Worm (Caenorhabditis elegans): ENCODE results near the gene F32H5.3.

ce11 chrV:13330919-13331318 lies 28.2 kb upstream of the F32H5.3 start, which contains the start of gene nhr-129:
- no peak for TF ChIP-seq blmp-1 (tag; optimal IDR thresholded peaks at IDR 0.05; ENCODE audit: insufficient read depth)
- TF ChIP-seq Y55F3AM.14 (GFP tag; optimal IDR thresholded peaks at IDR 0.05), result no peak
- TF ChIP-seq nhr-11 (tag; optimal IDR thresholded peaks at IDR 0.05), result no peak
- no peak for TF ChIP-seq ztf-1 (GFP tag; conservative IDR thresholded peaks at IDR 0.05)
- no peak for TF ChIP-seq elt-1 (tag; optimal IDR thresholded peaks at IDR 0.05)
- TF ChIP-seq zag-1 (tag; optimal IDR thresholded peaks at IDR 0.05), result no peak
- no peak for TF ChIP-seq nhr-23 (tag; optimal IDR thresholded peaks at IDR 0.05)
- TF ChIP-seq ama-1 (optimal IDR thresholded peaks at IDR 0.05), result no peak
- TF ChIP-seq ceh-82 (tag; optimal IDR thresholded peaks at IDR 0.05), result no peak
- no peak for TF ChIP-seq lin-11 (tag; optimal IDR thresholded peaks at IDR 0.05)
- TF ChIP-seq ztf-4 (tag; optimal IDR thresholded peaks at IDR 0.05), result no peak
